Fruit fly (Drosophila melanogaster): ENCODE results near the gene CG4198.
A peak's percentile ranks its signal among the peaks of the same experiment; 100 is the strongest.

The CG4198 gene

DNA sequence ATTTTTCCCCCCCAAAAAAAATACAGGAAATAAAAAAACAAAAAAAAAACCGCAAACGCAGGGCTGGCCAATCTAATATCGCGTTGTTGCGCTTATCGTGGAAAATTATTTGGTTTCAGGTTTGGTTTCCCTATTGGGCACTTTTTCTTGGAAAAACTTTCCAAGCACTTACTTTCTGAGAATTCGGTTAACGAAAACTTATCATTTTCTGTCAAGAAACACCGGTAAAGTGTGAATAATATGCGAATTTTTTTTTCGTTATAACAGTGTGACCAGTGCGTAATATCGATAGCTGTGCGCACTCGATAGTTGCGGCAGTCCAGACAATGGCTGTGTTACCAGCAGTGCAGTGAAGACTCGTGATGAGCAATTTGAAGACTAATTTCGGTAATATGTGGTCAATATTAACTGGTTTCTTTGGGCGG lies 9.4 kb downstream of the CG4198 start, which contains the start of gene Rnp4F (continued):
- TF ChIP-seq Dref (GFP tag; IDR thresholded peaks at IDR 0.05) = peak; percentile 78
- peak; percentile 70 for TF ChIP-seq tx (GFP tag; optimal IDR thresholded peaks at IDR 0.05)
- TF ChIP-seq Hmx (GFP tag; optimal IDR thresholded peaks at IDR 0.05) = no peak
- peak; percentile 44 for TF ChIP-seq CG12744 (GFP tag; optimal IDR thresholded peaks at IDR 0.05)
- TF ChIP-seq vvl (GFP tag; IDR thresholded peaks at IDR 0.05) = peak; percentile 75
- TF ChIP-seq NK7.1 (GFP tag; optimal IDR thresholded peaks at IDR 0.05) = peak; percentile 56
- peak; percentile 88 for TF ChIP-seq mam (GFP tag; optimal IDR thresholded peaks at IDR 0.05)
- no peak for TF ChIP-seq dan (GFP tag; IDR thresholded peaks at IDR 0.05)
- TF ChIP-seq Scr (GFP tag; IDR thresholded peaks at IDR 0.05; ENCODE audit: partially characterized antibody) = peak; percentile 86
- peak; percentile 80 for TF ChIP-seq lilli (GFP tag; optimal IDR thresholded peaks at IDR 0.05)
- no peak for TF ChIP-seq Awh (GFP tag; IDR thresholded peaks at IDR 0.05)
- TF ChIP-seq GATAe (GFP tag; conservative IDR thresholded peaks at IDR 0.05) = no peak
- 0 out of 2 replicates have a peak, but pooled peaks have one; percentile 6 for TF ChIP-seq stc (GFP tag; IDR thresholded peaks at IDR 0.05)
- no peak for TF ChIP-seq exex (tag; optimal IDR thresholded peaks at IDR 0.05)
- 0 out of 2 replicates have a peak, but pooled peaks have one; percentile 5 for TF ChIP-seq ap (GFP tag; IDR thresholded peaks at IDR 0.05)
- TF ChIP-seq CG13287 (GFP tag; IDR thresholded peaks at IDR 0.05; ENCODE audit: partially characterized antibody) = peak; percentile 78
- TF ChIP-seq CG6791 (GFP tag; IDR thresholded peaks at IDR 0.05; ENCODE audit: partially characterized antibody) = peak; percentile 80
- TF ChIP-seq Xrp1 (GFP tag; IDR thresholded peaks at IDR 0.05) = 0 out of 2 replicates have a peak, but pooled peaks have one; percentile 31
- peak; percentile 72 for TF ChIP-seq Dbx (GFP tag; IDR thresholded peaks at IDR 0.05)
- TF ChIP-seq bigmax (GFP tag; optimal IDR thresholded peaks at IDR 0.05) = no peak
- peak; percentile 55 for TF ChIP-seq Dp (GFP tag; optimal IDR thresholded peaks at IDR 0.05)
- peak; percentile 80 for TF ChIP-seq dysf (GFP tag; IDR thresholded peaks at IDR 0.05)
- peak; percentile 70 for TF ChIP-seq CG12659 (GFP tag; optimal IDR thresholded peaks at IDR 0.05)
- TF ChIP-seq lmd (GFP tag; IDR thresholded peaks at IDR 0.05) = peak; percentile 70; the same call in 1 of the 2 replicates
- TF ChIP-seq prd (optimal IDR thresholded peaks at IDR 0.05) = no peak
- peak; percentile 80 for TF ChIP-seq prd (GFP tag; IDR thresholded peaks at IDR 0.05)
- peak; percentile 21 for TF ChIP-seq fd3F (GFP tag; optimal IDR thresholded peaks at IDR 0.05)
- peak; percentile 45 for TF ChIP-seq CG1792 (GFP tag; optimal IDR thresholded peaks at IDR 0.05)
- peak; percentile 38 for TF ChIP-seq CG18764 (GFP tag; optimal IDR thresholded peaks at IDR 0.05)
- no peak for TF ChIP-seq CG11696 (GFP tag; IDR thresholded peaks at IDR 0.05)
- TF ChIP-seq Oaz (GFP tag; IDR thresholded peaks at IDR 0.05) = peak; percentile 44; the same call in 1 of the 2 replicates
- peak; percentile 76 for TF ChIP-seq CG9215 (GFP tag; IDR thresholded peaks at IDR 0.05)
- 0 out of 3 replicates have a peak, but pooled peaks have one; percentile 17 for TF ChIP-seq sr (GFP tag; IDR thresholded peaks at IDR 0.05)
- TF ChIP-seq Camta (GFP tag; optimal IDR thresholded peaks at IDR 0.05) = peak; percentile 69
- peak; percentile 67 for TF ChIP-seq CG12155 (GFP tag; optimal IDR thresholded peaks at IDR 0.05)
- peak; percentile 83 for TF ChIP-seq CG42726 (GFP tag; IDR thresholded peaks at IDR 0.05; ENCODE audit: partially characterized antibody)
- TF ChIP-seq ftz-f1 (GFP tag; optimal IDR thresholded peaks at IDR 0.05) = no peak
- TF ChIP-seq BEAF-32 (GFP tag; optimal IDR thresholded peaks at IDR 0.05) = peak; percentile 91
- no peak for TF ChIP-seq Hr39 (optimal IDR thresholded peaks at IDR 0.05)
- TF ChIP-seq CG10979 (tag; optimal IDR thresholded peaks at IDR 0.05) = no peak
- TF ChIP-seq CkIIα-i1 (GFP tag; IDR thresholded peaks at IDR 0.05) = no peak
- peak; percentile 67 for TF ChIP-seq ara (GFP tag; IDR thresholded peaks at IDR 0.05)
- peak; percentile 58 for TF ChIP-seq ems (GFP tag; optimal IDR thresholded peaks at IDR 0.05)
- peak; percentile 64; the same call in 1 of the 2 replicates for TF ChIP-seq hbn (GFP tag; IDR thresholded peaks at IDR 0.05; ENCODE audit: partially characterized antibody)
- TF ChIP-seq Dad (GFP tag; optimal IDR thresholded peaks at IDR 0.05) = peak; percentile 63
- peak; percentile 97 for TF ChIP-seq ssp (GFP tag; IDR thresholded peaks at IDR 0.05)
- no peak for TF ChIP-seq CG15479 (GFP tag; optimal IDR thresholded peaks at IDR 0.05)
- no peak for TF ChIP-seq usp (GFP tag; optimal IDR thresholded peaks at IDR 0.05)
- TF ChIP-seq nom (GFP tag; optimal IDR thresholded peaks at IDR 0.05) = peak; percentile 76
- peak; percentile 80; the same call in 2 of the 3 replicates for TF ChIP-seq CG11456 (GFP tag; IDR thresholded peaks at IDR 0.05)
- no peak for TF ChIP-seq sens-2 (GFP tag; IDR thresholded peaks at IDR 0.05)
- TF ChIP-seq zfh2 (GFP tag; optimal IDR thresholded peaks at IDR 0.05) = peak; percentile 89
